Worm (Caenorhabditis elegans) whole organism, late embryonic: Measurements from ENCODE around the gene F56C4.4.

Source experiments
- C08G9.2 ChIP-seq: sonication (generic microtip); optimal IDR thresholded peaks from 2 replicates; lab custom pipeline; 2016; ENCODE audit warnings: mild to moderate bottlenecking, missing genetic modification characterization, moderate library complexity, missing compliant biosample characterization
- C38D4.7 ChIP-seq: fragments of 200-800 bp; sonication (Bioruptor generic); optimal IDR thresholded peaks from 2 replicates; lab custom pipeline; 2018; ENCODE audit warnings: mild to moderate bottlenecking, missing genetic modification characterization, moderate library complexity, missing compliant biosample characterization
- F13H6.1 ChIP-seq: sonication (generic microtip); optimal IDR thresholded peaks from 2 replicates; lab custom pipeline; 2016; ENCODE audit warnings: missing genetic modification characterization, missing compliant biosample characterization
- K09A11.1 ChIP-seq: sonication (generic microtip); optimal IDR thresholded peaks from 2 replicates; lab custom pipeline; 2017; ENCODE audit warnings: antibody characterized with exemption, mild to moderate bottlenecking, missing genetic modification characterization, missing compliant biosample characterization; ENCODE audit not compliant: insufficient read depth
- Y22D7AL.16 ChIP-seq: sonication (generic microtip); optimal IDR thresholded peaks from 2 replicates; lab custom pipeline; 2016; ENCODE audit warnings: missing genetic modification characterization, missing compliant biosample characterization
- ahr-1 ChIP-seq: sonication (generic microtip); optimal IDR thresholded peaks from 2 replicates; lab custom pipeline; 2016; ENCODE audit warnings: missing genetic modification characterization, missing compliant biosample characterization
- ama-1 ChIP-seq: fragments of 150-350 bp; optimal IDR thresholded peaks from 2 replicates; lab custom pipeline; 2014
- ceh-14 ChIP-seq: sonication (generic microtip); optimal IDR thresholded peaks from 2 replicates; lab custom pipeline; 2016; ENCODE audit warnings: missing genotype, missing genetic modification characterization, missing compliant biosample characterization
- ceh-19 ChIP-seq: fragments of 200-800 bp; sonication (Bioruptor generic); optimal IDR thresholded peaks from 2 replicates; lab custom pipeline; 2018; ENCODE audit warnings: mild to moderate bottlenecking, missing genetic modification characterization, missing compliant biosample characterization
- ceh-22 ChIP-seq: sonication (generic microtip); optimal IDR thresholded peaks from 2 replicates; lab custom pipeline; 2017; ENCODE audit warnings: missing biosample characterization, missing genetic modification characterization
- ceh-24 ChIP-seq: sonication (generic microtip); optimal IDR thresholded peaks from 2 replicates; lab custom pipeline; 2016; ENCODE audit warnings: mild to moderate bottlenecking, missing genetic modification characterization, missing compliant biosample characterization
- ceh-31 ChIP-seq: sonication (generic microtip); optimal IDR thresholded peaks from 2 replicates; lab custom pipeline; 2016; ENCODE audit warnings: missing genetic modification characterization, missing compliant biosample characterization
- ceh-34 ChIP-seq: sonication (generic microtip); optimal IDR thresholded peaks from 2 replicates; lab custom pipeline; 2016; ENCODE audit warnings: mild to moderate bottlenecking, missing genetic modification characterization, missing compliant biosample characterization
- che-1 ChIP-seq: sonication (generic microtip); optimal IDR thresholded peaks from 2 replicates; lab custom pipeline; 2016; ENCODE audit warnings: mild to moderate bottlenecking, missing genetic modification characterization, missing compliant biosample characterization
- elt-2 ChIP-seq: sonication (generic microtip); optimal IDR thresholded peaks from 2 replicates; lab custom pipeline; 2016; ENCODE audit warnings: missing genetic modification reagents, missing genetic modification characterization, missing compliant biosample characterization
- ets-4 ChIP-seq: sonication (generic microtip); optimal IDR thresholded peaks from 2 replicates; lab custom pipeline; 2016; ENCODE audit warnings: missing genetic modification characterization, missing compliant biosample characterization
- eyg-1 ChIP-seq: sonication (generic microtip); optimal IDR thresholded peaks from 2 replicates; lab custom pipeline; 2016; ENCODE audit warnings: missing genotype, missing genetic modification characterization, missing compliant biosample characterization
- fkh-10 ChIP-seq: fragments of 150-350 bp; optimal IDR thresholded peaks from 2 replicates; lab custom pipeline; 2014; ENCODE audit warnings: missing biosample characterization, missing genetic modification reagents, missing genetic modification characterization
- gmeb-2 ChIP-seq: sonication (generic microtip); optimal IDR thresholded peaks from 2 replicates; lab custom pipeline; 2016; ENCODE audit warnings: missing genetic modification characterization, inconsistent platforms, missing compliant biosample characterization
- hlh-13 ChIP-seq: fragments of 200-800 bp; sonication (Bioruptor generic); optimal IDR thresholded peaks from 2 replicates; lab custom pipeline; 2018; ENCODE audit warnings: mild to moderate bottlenecking, missing genetic modification characterization, missing compliant biosample characterization
- hlh-15 ChIP-seq: sonication (generic microtip); optimal IDR thresholded peaks from 2 replicates; lab custom pipeline; 2016; ENCODE audit warnings: missing genetic modification characterization, missing compliant biosample characterization
- hlh-6 ChIP-seq: sonication (generic microtip); optimal IDR thresholded peaks from 2 replicates; lab custom pipeline; 2016; ENCODE audit warnings: missing genotype, missing genetic modification characterization, missing compliant biosample characterization
- hlh-8 ChIP-seq: sonication (generic microtip); optimal IDR thresholded peaks from 2 replicates; lab custom pipeline; 2016; ENCODE audit warnings: missing genotype, missing genetic modification characterization, missing compliant biosample characterization
- nfya-1 ChIP-seq: sonication (generic microtip); optimal IDR thresholded peaks from 2 replicates; lab custom pipeline; 2017; ENCODE audit warnings: missing genetic modification characterization, mild to moderate bottlenecking, missing compliant biosample characterization, antibody characterized with exemption, moderate library complexity
- nhr-11 ChIP-seq: fragments of 150-350 bp; optimal IDR thresholded peaks from 2 replicates; lab custom pipeline; 2014; ENCODE audit warnings: missing biosample characterization, missing genetic modification characterization
- nhr-232 ChIP-seq: sonication (generic microtip); optimal IDR thresholded peaks from 2 replicates; lab custom pipeline; 2016; ENCODE audit warnings: missing genetic modification characterization, missing compliant biosample characterization
- pag-3 ChIP-seq: sonication (generic microtip); optimal IDR thresholded peaks from 2 replicates; lab custom pipeline; 2016; ENCODE audit warnings: missing compliant biosample characterization, missing genetic modification characterization, borderline replicate concordance
- pha-2 ChIP-seq: sonication (generic microtip); optimal IDR thresholded peaks from 2 replicates; lab custom pipeline; 2017; ENCODE audit warnings: mild to moderate bottlenecking, missing genetic modification characterization, missing compliant biosample characterization
- pqm-1 ChIP-seq: sonication (generic microtip); optimal IDR thresholded peaks from 2 replicates; lab custom pipeline; 2016; ENCODE audit warnings: missing genetic modification characterization, missing compliant biosample characterization
- pros-1 ChIP-seq: fragments of 150-350 bp; optimal IDR thresholded peaks from 2 replicates; lab custom pipeline; 2014; ENCODE audit warnings: missing biosample characterization, missing genetic modification reagents, missing genetic modification characterization
- ref-2 ChIP-seq: sonication (generic microtip); optimal IDR thresholded peaks from 2 replicates; lab custom pipeline; 2016; ENCODE audit warnings: missing genetic modification characterization, missing compliant biosample characterization
- rnt-1 ChIP-seq: sonication (generic microtip); optimal IDR thresholded peaks from 2 replicates; lab custom pipeline; 2016; ENCODE audit warnings: missing genetic modification characterization, missing compliant biosample characterization
- sox-2 ChIP-seq: fragments of 200-800 bp; sonication (Bioruptor generic); IDR thresholded peaks from 2 replicates; pipeline ENCODE4 v1.3.6; 2022; ENCODE audit warnings: missing genetic modification reagents, missing genetic modification characterization, missing compliant biosample characterization
- sox-4 ChIP-seq: sonication (generic microtip); optimal IDR thresholded peaks from 2 replicates; lab custom pipeline; 2017; ENCODE audit warnings: mild to moderate bottlenecking, missing genetic modification characterization, inconsistent platforms, missing compliant biosample characterization
- syd-9 ChIP-seq: sonication (generic microtip); optimal IDR thresholded peaks from 2 replicates; lab custom pipeline; 2016; ENCODE audit warnings: mild to moderate bottlenecking, missing genetic modification characterization, moderate library complexity, missing compliant biosample characterization
- tbx-7 ChIP-seq: sonication (generic microtip); optimal IDR thresholded peaks from 2 replicates; lab custom pipeline; 2016; ENCODE audit warnings: missing genotype, missing genetic modification characterization, missing compliant biosample characterization
- unc-42 ChIP-seq: sonication (generic microtip); optimal IDR thresholded peaks from 2 replicates; lab custom pipeline; 2016; ENCODE audit warnings: missing genotype, missing genetic modification characterization, missing compliant biosample characterization
- unc-55 ChIP-seq: sonication (generic microtip); optimal IDR thresholded peaks from 2 replicates; lab custom pipeline; 2017; ENCODE audit warnings: missing biosample characterization, missing genetic modification reagents, missing genetic modification characterization
- unc-86 ChIP-seq: sonication (generic microtip); optimal IDR thresholded peaks from 2 replicates; lab custom pipeline; 2016; ENCODE audit warnings: missing genetic modification characterization, missing compliant biosample characterization
- ztf-16 ChIP-seq: sonication (generic microtip); optimal IDR thresholded peaks from 2 replicates; lab custom pipeline; 2017; ENCODE audit warnings: missing genetic modification characterization, missing compliant biosample characterization

F56C4.4 gene

ce11 chrIV:10602644-10603043 is 28.4 kb downstream of the F56C4.4 start, which contains the start of gene R09H10.2:
Gene R09H10.2 (plus strand): TSS chrIV:10602944.
- no peak for TF ChIP-seq tbx-7 (tag; lab: Kevin White, UChicago)
- no peak for TF ChIP-seq hlh-8
- no peak for TF ChIP-seq ets-4 (tag; lab: Kevin White, UChicago)
- no peak for TF ChIP-seq ceh-24 (tag; lab: Kevin White, UChicago)
- TF ChIP-seq sox-4 (tag; lab: Kevin White, UChicago), result no peak
- TF ChIP-seq nfya-1 (tag; lab: Kevin White, UChicago), result no peak
- TF ChIP-seq elt-2 (tag; lab: Kevin White, UChicago), result no peak
- no peak for TF ChIP-seq unc-55 (GFP tag; lab: Kevin White, UChicago)

ce11 chrIV:10599983-10600382 is 31.1 kb downstream of the F56C4.4 start, which contains the start of gene R09H10.1:
Gene R09H10.1 (plus strand): TSS chrIV:10600283.
- TF ChIP-seq Y22D7AL.16 (tag; lab: Kevin White, UChicago) (no peak), ets-4 (tag; lab: Kevin White, UChicago) (no peak), eyg-1 (tag; lab: Kevin White, UChicago) (no peak), unc-86 (tag; lab: Kevin White, UChicago) (no peak), sox-4 (tag; lab: Kevin White, UChicago) (no peak), hlh-15 (no peak), unc-55 (GFP tag; lab: Kevin White, UChicago) (no peak), nhr-232 (tag; lab: Kevin White, UChicago) (no peak), ceh-14 (tag; lab: Kevin White, UChicago) (no peak), gmeb-2 (tag; lab: Kevin White, UChicago) (no peak), ceh-31 (no peak), sox-2 (GFP tag; lab: Robert Waterston, UW) (no peak), che-1 (tag; lab: Kevin White, UChicago) (no peak), C08G9.2 (tag; lab: Kevin White, UChicago) (no peak), pag-3 (tag; lab: Kevin White, UChicago) (no peak)

- no peak for TF ChIP-seq K09A11.1 (tag; lab: Kevin White, UChicago)
- TF ChIP-seq nhr-11 (tag; lab: Kevin White, UChicago), result no peak
- no peak for TF ChIP-seq F13H6.1 (tag; lab: Kevin White, UChicago)
- no peak for TF ChIP-seq ceh-19 (GFP tag; lab: Kevin White, UChicago)
- TF ChIP-seq hlh-13 (GFP tag; lab: Kevin White, UChicago), result no peak
- TF ChIP-seq ceh-31, result no peak
- TF ChIP-seq sox-2 (GFP tag; lab: Robert Waterston, UW), result no peak
- no peak for TF ChIP-seq pqm-1 (tag; lab: Kevin White, UChicago)
- no peak for TF ChIP-seq tbx-7 (tag; lab: Kevin White, UChicago)
- no peak for TF ChIP-seq pros-1
- no peak for TF ChIP-seq ref-2
- no peak for TF ChIP-seq ceh-34
- TF ChIP-seq hlh-8, result no peak
- TF ChIP-seq unc-42 (tag; lab: Kevin White, UChicago), result no peak
- no peak for TF ChIP-seq nfya-1 (tag; lab: Kevin White, UChicago)
- TF ChIP-seq C38D4.7, result no peak
- TF ChIP-seq pag-3 (tag; lab: Kevin White, UChicago), result no peak
- TF ChIP-seq ceh-22 (tag; lab: Kevin White, UChicago), result no peak
- TF ChIP-seq, all 69 proteins: peak for 0
These were observed 34.6 kb downstream of the F56C4.4 start, which contains the start of gene C43F9.11 for ce11 chrIV:10596505-10596904. Gene C43F9.11 (plus strand): TSS chrIV:10596805.

DNA sequence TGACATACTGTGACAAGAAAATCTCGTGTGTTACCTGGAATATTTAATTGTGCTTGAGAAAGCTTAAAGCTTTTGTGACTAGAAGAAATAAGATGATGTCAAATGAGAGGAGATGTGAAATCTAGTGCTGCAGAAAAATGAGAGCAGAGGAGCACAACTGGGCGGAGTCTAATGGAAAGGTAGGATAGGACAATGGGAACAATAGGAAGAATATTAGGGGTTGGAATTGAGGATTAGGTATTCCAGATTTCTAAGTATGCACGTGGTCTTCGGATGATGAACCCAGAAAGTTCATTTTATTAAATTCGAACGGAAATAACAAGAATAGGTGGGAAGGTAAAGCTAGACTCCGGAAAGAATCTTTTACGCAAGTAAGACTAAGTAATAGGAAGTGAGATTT is 37.5 kb downstream of the F56C4.4 start, which contains the start of gene C43F9.7:
Gene C43F9.7 (minus strand): TSS at position 101 of the 400 bp plus-strand sequence.
- TF ChIP-seq syd-9 (tag; lab: Kevin White, UChicago) (no peak), ztf-16 (tag; lab: Kevin White, UChicago) (no peak), ets-4 (tag; lab: Kevin White, UChicago) (no peak), rnt-1 (no peak), eyg-1 (tag; lab: Kevin White, UChicago) (no peak), pha-2 (tag; lab: Kevin White, UChicago) (no peak), hlh-6 (tag; lab: Kevin White, UChicago) (no peak), ahr-1 (tag; lab: Kevin White, UChicago) (no peak), ama-1 (lab: Kevin White, UChicago) (no peak), fkh-10 (no peak), unc-55 (GFP tag; lab: Kevin White, UChicago) (no peak)
